Worm (Caenorhabditis elegans) whole organism, L2 larva: ENCODE results near the gene srw-43.

Experiments used
- C34F6.9 ChIP-seq: fragments of 150-350 bp; optimal IDR thresholded peaks from 2 replicates; lab custom pipeline; 2014; ENCODE audit warnings: missing biosample characterization, missing genetic modification characterization
- F13H6.1 ChIP-seq: sonication (generic microtip); optimal IDR thresholded peaks from 2 replicates; lab custom pipeline; 2016; ENCODE audit warnings: missing genetic modification characterization, missing compliant biosample characterization
- ZK546.5 ChIP-seq: sonication (generic microtip); optimal IDR thresholded peaks from 2 replicates; lab custom pipeline; 2017; ENCODE audit warnings: missing biosample characterization, missing genetic modification characterization
- alr-1 ChIP-seq: fragments of 150-350 bp; optimal IDR thresholded peaks from 2 replicates; lab custom pipeline; 2014; ENCODE audit warnings: missing biosample characterization, missing genetic modification characterization
- ceh-16 ChIP-seq: fragments of 150-350 bp; optimal IDR thresholded peaks from 2 replicates; lab custom pipeline; 2014; ENCODE audit warnings: missing biosample characterization, missing genetic modification characterization
- crh-2 ChIP-seq: sonication (generic microtip); optimal IDR thresholded peaks from 2 replicates; lab custom pipeline; 2017; ENCODE audit warnings: missing biosample characterization, missing genetic modification characterization
- dmd-4 ChIP-seq: sonication (generic microtip); optimal IDR thresholded peaks from 2 replicates; lab custom pipeline; 2017; ENCODE audit warnings: missing biosample characterization, missing genetic modification characterization
- egl-27 ChIP-seq: sonication (generic microtip); optimal IDR thresholded peaks from 3 replicates; lab custom pipeline; 2017; ENCODE audit warnings: missing biosample characterization, missing genetic modification reagents, missing genetic modification characterization
- elt-1 ChIP-seq: fragments of 150-350 bp; optimal IDR thresholded peaks from 2 replicates; lab custom pipeline; 2014; ENCODE audit warnings: missing biosample characterization, missing genetic modification characterization
- fos-1 ChIP-seq: fragments of 150-350 bp; optimal IDR thresholded peaks from 2 replicates; lab custom pipeline; 2014; ENCODE audit warnings: missing biosample characterization, missing genetic modification characterization
- gmeb-1 ChIP-seq: fragments of 150-350 bp; optimal IDR thresholded peaks from 2 replicates; lab custom pipeline; 2014; ENCODE audit warnings: missing biosample characterization, missing genetic modification characterization
- lin-13 ChIP-seq: fragments of 150-350 bp; optimal IDR thresholded peaks from 2 replicates; lab custom pipeline; 2014; ENCODE audit warnings: missing biosample characterization, missing genetic modification reagents, missing genetic modification characterization
- lsy-2 ChIP-seq, 2 experiments: fragments of 150-350 bp in 1 of 2; sonication (generic microtip) in 1 of 2; optimal IDR thresholded peaks; 2 replicates each; lab custom pipeline; 2014 to 2017; ENCODE audit warnings: missing biosample characterization in 2 of 2, missing genetic modification characterization in 2 of 2
- mab-5 ChIP-seq: fragments of 150-350 bp; optimal IDR thresholded peaks from 2 replicates; lab custom pipeline; 2014; ENCODE audit warnings: missing biosample characterization, missing genetic modification characterization
- mbf-1 ChIP-seq: sonication (generic microtip); optimal IDR thresholded peaks from 2 replicates; lab custom pipeline; 2017; ENCODE audit warnings: missing biosample characterization, missing genetic modification characterization
- mdl-1 ChIP-seq, 2 experiments: fragments of 150-350 bp in 1 of 2; sonication (generic microtip) in 1 of 2; optimal IDR thresholded peaks; 2 replicates each; lab custom pipeline; 2017; ENCODE audit warnings: missing biosample characterization in 2 of 2, missing genetic modification characterization in 2 of 2
- nhr-10 ChIP-seq: sonication (generic microtip); optimal IDR thresholded peaks from 2 replicates; lab custom pipeline; 2017; ENCODE audit warnings: missing biosample characterization, missing genetic modification characterization
- nhr-11 ChIP-seq: fragments of 150-350 bp; optimal IDR thresholded peaks from 2 replicates; lab custom pipeline; 2014; ENCODE audit warnings: missing biosample characterization, missing genetic modification characterization
- nhr-21 ChIP-seq: fragments of 150-350 bp; optimal IDR thresholded peaks from 2 replicates; lab custom pipeline; 2014; ENCODE audit warnings: missing biosample characterization, missing genetic modification characterization
- nhr-23 ChIP-seq: fragments of 150-350 bp; optimal IDR thresholded peaks from 2 replicates; lab custom pipeline; 2014; ENCODE audit warnings: missing biosample characterization, missing genetic modification reagents, missing genetic modification characterization
- nhr-237 ChIP-seq: fragments of 150-350 bp; optimal IDR thresholded peaks from 2 replicates; lab custom pipeline; 2014; ENCODE audit warnings: missing biosample characterization, missing genetic modification characterization
- nhr-6 ChIP-seq: fragments of 150-350 bp; optimal IDR thresholded peaks from 2 replicates; lab custom pipeline; 2014; ENCODE audit warnings: missing biosample characterization, missing genetic modification characterization
- nhr-77 ChIP-seq: fragments of 150-350 bp; optimal IDR thresholded peaks from 2 replicates; lab custom pipeline; 2014; ENCODE audit warnings: missing biosample characterization, missing genetic modification characterization
- peb-1 ChIP-seq: fragments of 150-350 bp; optimal IDR thresholded peaks from 2 replicates; lab custom pipeline; 2014; ENCODE audit warnings: missing biosample characterization, missing genetic modification characterization
- sem-4 ChIP-seq: fragments of 150-350 bp; optimal IDR thresholded peaks from 2 replicates; lab custom pipeline; 2014; ENCODE audit warnings: missing biosample characterization, missing genetic modification reagents, missing genetic modification characterization
- skn-1 ChIP-seq: sonication (generic microtip); optimal IDR thresholded peaks from 2 replicates; lab custom pipeline; 2017; ENCODE audit warnings: missing biosample characterization, missing genetic modification characterization
- sma-3 ChIP-seq: sonication (generic microtip); optimal IDR thresholded peaks from 2 replicates; lab custom pipeline; 2016; ENCODE audit warnings: missing genetic modification reagents, missing genetic modification characterization, missing compliant biosample characterization
- snpc-4 ChIP-seq: fragments of 150-350 bp; optimal IDR thresholded peaks from 2 replicates; lab custom pipeline; 2014; ENCODE audit warnings: missing biosample characterization, missing genetic modification characterization
- unc-62 ChIP-seq: fragments of 150-350 bp; optimal IDR thresholded peaks from 2 replicates; lab custom pipeline; 2014; ENCODE audit warnings: missing biosample characterization, missing genetic modification reagents, missing genetic modification characterization
- zag-1 ChIP-seq: fragments of 150-350 bp; optimal IDR thresholded peaks from 2 replicates; lab custom pipeline; 2014; ENCODE audit warnings: missing biosample characterization, missing genetic modification characterization

The srw-43 gene

DNA sequence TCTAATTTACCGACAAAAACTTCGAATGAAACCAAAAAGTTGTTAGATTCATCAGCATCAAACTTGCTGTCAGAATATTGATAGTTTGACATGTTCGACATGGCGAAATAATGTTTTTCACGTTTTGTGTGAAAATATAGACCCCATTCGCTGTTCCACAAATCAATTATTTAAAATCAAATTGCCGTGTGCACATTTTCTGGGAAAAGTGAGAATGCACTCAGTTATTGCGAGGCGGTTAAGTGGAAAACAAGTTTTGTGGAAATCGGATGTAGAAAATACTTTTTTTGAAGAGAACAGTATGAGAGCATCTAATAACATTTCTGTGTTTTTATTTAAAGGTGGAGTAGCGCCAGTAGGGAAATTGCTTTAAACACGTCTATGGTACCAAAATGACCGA is 7.9 kb downstream of the srw-43 start, which contains the start of gene srw-42:
TSS of gene srw-42 (minus strand) at position 101 of the 400 bp plus-strand sequence.
- TF ChIP-seq nhr-23 (tag; lab: Kevin White, UChicago) (no peak), fos-1 (tag; lab: Kevin White, UChicago) (no peak), ceh-16 (tag; lab: Kevin White, UChicago) (no peak), elt-1 (no peak), C34F6.9 (tag; lab: Kevin White, UChicago) (no peak), nhr-237 (tag; lab: Kevin White, UChicago) (no peak), zag-1 (tag; lab: Kevin White, UChicago) (no peak), alr-1 (tag; lab: Kevin White, UChicago) (no peak), gmeb-1 (tag; lab: Kevin White, UChicago) (no peak), dmd-4 (tag; lab: Kevin White, UChicago) (no peak), nhr-10 (tag; lab: Kevin White, UChicago) (no peak), skn-1 (tag; lab: Kevin White, UChicago) (no peak), nhr-11 (no peak), egl-27 (tag; lab: Kevin White, UChicago) (no peak), nhr-6 (tag; lab: Kevin White, UChicago) (no peak)
- TF ChIP-seq, all 48 proteins: peak for 0

DNA sequence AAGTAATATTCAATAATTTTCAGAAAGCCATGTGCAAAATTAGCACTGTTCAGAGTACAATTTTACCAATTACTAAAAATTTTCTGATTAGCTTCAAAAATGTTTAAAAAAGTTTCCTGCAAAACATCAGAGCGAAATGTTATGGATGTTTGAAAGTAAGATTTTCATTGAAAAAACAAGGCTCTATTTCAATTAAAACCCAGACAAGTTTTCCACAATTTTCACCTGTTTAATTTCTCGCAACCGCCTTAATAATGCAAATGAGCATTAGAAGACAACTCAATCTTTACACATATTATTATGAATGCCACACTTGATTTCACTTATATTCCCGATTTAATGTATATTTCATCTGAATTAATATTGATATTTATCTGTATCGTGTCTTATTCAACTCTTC is 8.7 kb downstream of the srw-43 start, which contains the start of gene srz-101:
TSS of gene srz-101 (plus strand) at position 301 of the 400 bp plus-strand sequence.
- TF ChIP-seq crh-2 (tag; lab: Kevin White, UChicago) (no peak), lsy-2 (tag; optimal IDR thresholded peaks at IDR 0.05; lab: Kevin White, UChicago) (no peak), nhr-21 (no peak), F13H6.1 (tag; lab: Kevin White, UChicago) (no peak), alr-1 (tag; lab: Kevin White, UChicago) (no peak), nhr-10 (tag; lab: Kevin White, UChicago) (no peak), sma-3 (GFP tag; lab: Kevin White, UChicago) (no peak), fos-1 (tag; lab: Kevin White, UChicago) (no peak), dmd-4 (tag; lab: Kevin White, UChicago) (no peak), mdl-1 (tag; optimal IDR thresholded peaks at IDR 0.05; lab: Kevin White, UChicago) (no peak), ceh-16 (tag; lab: Kevin White, UChicago) (no peak), snpc-4 (tag; lab: Kevin White, UChicago) (no peak)

DNA sequence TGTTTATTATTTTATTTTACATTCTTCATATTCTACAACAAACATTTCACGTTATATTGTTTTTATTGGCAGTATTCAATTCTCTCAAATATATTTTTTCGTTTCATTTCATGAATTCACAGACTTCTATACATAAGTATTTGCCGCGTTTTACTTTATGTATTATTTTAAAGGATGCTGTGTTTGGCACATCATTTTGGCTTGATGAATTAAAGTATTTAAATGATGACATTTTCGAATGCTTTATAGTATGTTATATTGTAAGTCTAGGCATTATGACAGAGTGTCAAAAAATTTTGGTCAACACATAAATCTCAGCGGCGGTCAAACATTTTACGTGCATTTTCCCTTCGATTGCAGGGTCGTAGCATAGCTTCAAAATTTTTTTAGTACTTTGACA is 9.7 kb downstream of the srw-43 start:
- no peak for TF ChIP-seq lsy-2 (tag; optimal IDR thresholded peaks at IDR 0.05; lab: Kevin White, UChicago)

DNA sequence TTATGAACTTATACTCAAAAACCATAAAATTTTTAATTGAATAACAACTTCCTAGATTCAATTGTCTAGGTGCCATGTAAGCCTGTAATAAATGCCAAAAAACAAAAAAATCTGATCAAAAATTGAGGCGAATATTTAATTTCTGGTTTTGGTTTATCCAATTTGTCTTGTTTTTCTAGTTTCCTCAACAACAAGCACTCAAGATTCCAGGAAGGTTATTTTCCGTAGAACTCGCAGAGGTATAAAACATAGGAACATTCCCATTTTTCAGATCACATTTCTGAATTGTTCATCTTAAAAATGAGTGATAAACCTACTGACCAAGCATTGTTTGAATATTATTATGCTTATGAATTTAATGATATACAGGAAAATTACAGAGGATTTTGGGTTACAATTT is 11.4 kb downstream of the srw-43 start, which contains the start of gene srw-41:
TSS of gene srw-41 (plus strand) at position 301 of the 400 bp plus-strand sequence.
- TF ChIP-seq peb-1 (tag; lab: Kevin White, UChicago) (no peak), nhr-11 (no peak), unc-62 (GFP tag; lab: Kevin White, UChicago) (no peak), ZK546.5 (tag; lab: Kevin White, UChicago) (no peak)

DNA sequence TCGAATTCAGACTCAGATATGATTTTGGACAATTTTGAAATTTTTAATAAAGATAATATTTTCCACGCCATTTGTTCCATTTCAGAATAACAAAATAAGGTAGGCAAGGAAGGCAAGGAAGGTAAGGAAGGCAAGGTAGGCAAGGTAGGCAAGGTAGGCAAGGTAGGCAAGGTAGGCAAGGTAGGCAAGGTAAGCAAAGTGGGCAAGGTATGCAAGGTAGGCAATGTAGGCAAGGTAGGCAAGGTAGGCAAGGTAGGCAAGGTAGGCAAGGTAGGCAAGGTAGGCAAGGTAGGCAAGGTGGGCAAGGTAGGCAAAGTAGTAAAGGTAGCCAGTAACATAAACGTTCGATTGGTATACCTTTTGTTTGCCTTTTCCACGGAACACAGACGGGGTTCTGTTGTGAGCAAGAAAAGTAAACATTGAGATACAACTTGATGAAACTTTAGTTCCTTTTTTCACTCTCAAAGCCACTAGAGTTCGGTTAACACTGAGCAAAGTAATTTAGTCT is 14.0 kb downstream of the srw-43 start, which contains the start of gene Y70C5C.1:
TSS of gene Y70C5C.1 (plus strand) at position 458 of the 508 bp plus-strand sequence.
- TF ChIP-seq nhr-77 (tag; lab: Kevin White, UChicago), result no peak
- no peak for TF ChIP-seq F13H6.1 (tag; lab: Kevin White, UChicago)
- no peak for TF ChIP-seq elt-1

DNA sequence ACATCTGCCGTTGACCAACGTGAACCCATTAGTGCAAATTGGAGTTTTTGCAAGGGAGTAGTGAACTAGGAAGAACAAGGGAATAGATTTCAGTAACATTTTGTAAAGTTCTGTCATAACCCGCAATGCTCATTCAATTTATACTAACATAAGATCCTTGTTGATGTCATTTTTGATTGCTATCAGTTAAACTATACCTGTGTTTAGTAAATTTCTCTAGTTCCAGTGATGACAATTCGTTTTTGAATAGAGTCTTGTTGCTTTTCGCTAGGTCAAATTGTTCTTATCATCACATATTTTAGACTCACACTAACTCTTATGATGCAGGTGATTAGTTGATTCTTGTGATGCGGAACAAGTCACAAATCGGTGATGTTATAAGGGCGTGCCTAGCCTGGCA is 20.7 kb downstream of the srw-43 start, which contains the start of gene clec-9:
TSS of gene clec-9 (minus strand) at position 101 of the 400 bp plus-strand sequence.
- TF ChIP-seq dmd-4 (tag; lab: Kevin White, UChicago), result no peak
- TF ChIP-seq nhr-77 (tag; lab: Kevin White, UChicago), result no peak
- no peak for TF ChIP-seq skn-1 (tag; lab: Kevin White, UChicago)
- no peak for TF ChIP-seq nhr-23 (tag; lab: Kevin White, UChicago)
- TF ChIP-seq zag-1 (tag; lab: Kevin White, UChicago), result no peak
- no peak for TF ChIP-seq nhr-237 (tag; lab: Kevin White, UChicago)
- TF ChIP-seq mbf-1 (tag; lab: Kevin White, UChicago), result no peak
- TF ChIP-seq sem-4 (tag; lab: Kevin White, UChicago), result no peak
- no peak for TF ChIP-seq C34F6.9 (tag; lab: Kevin White, UChicago)
- no peak for TF ChIP-seq alr-1 (tag; lab: Kevin White, UChicago)
- TF ChIP-seq peb-1 (tag; lab: Kevin White, UChicago), result no peak
- no peak for TF ChIP-seq lin-13 (GFP tag; lab: Kevin White, UChicago)
- no peak for TF ChIP-seq snpc-4 (tag; lab: Kevin White, UChicago)
- TF ChIP-seq mab-5 (tag; lab: Kevin White, UChicago), result no peak
- TF ChIP-seq, all 48 proteins: peak for 0
